Worm (Caenorhabditis elegans): ENCODE measurements around the gene C25A11.2.

- TF ChIP-seq him-1 (tag; optimal IDR thresholded peaks at IDR 0.05) (no peak), W03F9.2 (tag; optimal IDR thresholded peaks at IDR 0.05) (no peak), dao-5 (tag; optimal IDR thresholded peaks at IDR 0.05) (no peak)
These were observed 32.7 kb upstream of the C25A11.2 start for ce11 chrX:9081212-9081611.

Measured in whole organism, L4/young adult.